Worm (Caenorhabditis elegans) whole organism, L2 larva: ENCODE measurements around the gene srg-42.
"Not testable (repeated sequence)": the region's sequence is repeated elsewhere in the genome, so short reads cannot be mapped to it uniquely, and the experiment has no call there.

Source experiments
- C34F6.9 ChIP-seq: fragments of 150-350 bp; optimal IDR thresholded peaks from 2 replicates; lab custom pipeline; 2014; ENCODE audit warnings: missing biosample characterization, missing genetic modification characterization
- F13H6.1 ChIP-seq: sonication (generic microtip); optimal IDR thresholded peaks from 2 replicates; lab custom pipeline; 2016; ENCODE audit warnings: missing genetic modification characterization, missing compliant biosample characterization
- R02D3.7 ChIP-seq: fragments of 150-350 bp; optimal IDR thresholded peaks from 2 replicates; lab custom pipeline; 2014; ENCODE audit warnings: missing biosample characterization, missing genetic modification characterization
- Y55F3AM.14 ChIP-seq: fragments of 200-800 bp; sonication (Bioruptor generic); optimal IDR thresholded peaks from 2 replicates; lab custom pipeline; 2018; ENCODE audit warnings: mild to moderate bottlenecking, missing genetic modification characterization, missing compliant biosample characterization
- blmp-1 ChIP-seq: sonication (generic microtip); optimal IDR thresholded peaks from 2 replicates; lab custom pipeline; 2017; ENCODE audit warnings: missing genetic modification characterization, mild to moderate bottlenecking, missing compliant biosample characterization, antibody characterized with exemption, moderate library complexity; ENCODE audit not compliant: insufficient read depth
- crh-2 ChIP-seq: sonication (generic microtip); optimal IDR thresholded peaks from 2 replicates; lab custom pipeline; 2017; ENCODE audit warnings: missing biosample characterization, missing genetic modification characterization
- dmd-4 ChIP-seq: sonication (generic microtip); optimal IDR thresholded peaks from 2 replicates; lab custom pipeline; 2017; ENCODE audit warnings: missing biosample characterization, missing genetic modification characterization
- egl-27 ChIP-seq: sonication (generic microtip); optimal IDR thresholded peaks from 3 replicates; lab custom pipeline; 2017; ENCODE audit warnings: missing biosample characterization, missing genetic modification reagents, missing genetic modification characterization
- elt-3 ChIP-seq: sonication (generic microtip); optimal IDR thresholded peaks from 2 replicates; lab custom pipeline; 2017; ENCODE audit warnings: missing biosample characterization, missing genetic modification characterization
- fos-1 ChIP-seq: fragments of 150-350 bp; optimal IDR thresholded peaks from 2 replicates; lab custom pipeline; 2014; ENCODE audit warnings: missing biosample characterization, missing genetic modification characterization
- gmeb-1 ChIP-seq: fragments of 150-350 bp; optimal IDR thresholded peaks from 2 replicates; lab custom pipeline; 2014; ENCODE audit warnings: missing biosample characterization, missing genetic modification characterization
- lin-11 ChIP-seq: fragments of 150-350 bp; sonication (generic microtip); optimal IDR thresholded peaks from 2 replicates; lab custom pipeline; 2014; ENCODE audit warnings: missing biosample characterization, missing genetic modification characterization, inconsistent platforms, mixed read lengths
- lin-13 ChIP-seq: fragments of 150-350 bp; optimal IDR thresholded peaks from 2 replicates; lab custom pipeline; 2014; ENCODE audit warnings: missing biosample characterization, missing genetic modification reagents, missing genetic modification characterization
- lsy-2 ChIP-seq, 2 experiments: fragments of 150-350 bp in 1 of 2; sonication (generic microtip) in 1 of 2; optimal IDR thresholded peaks; 2 replicates each; lab custom pipeline; 2014 to 2017; ENCODE audit warnings: missing biosample characterization in 2 of 2, missing genetic modification characterization in 2 of 2
- mbf-1 ChIP-seq: sonication (generic microtip); optimal IDR thresholded peaks from 2 replicates; lab custom pipeline; 2017; ENCODE audit warnings: missing biosample characterization, missing genetic modification characterization
- mdl-1 ChIP-seq, 2 experiments: fragments of 150-350 bp in 1 of 2; sonication (generic microtip) in 1 of 2; optimal IDR thresholded peaks; 2 replicates each; lab custom pipeline; 2017; ENCODE audit warnings: missing biosample characterization in 2 of 2, missing genetic modification characterization in 2 of 2
- nhr-11 ChIP-seq: fragments of 150-350 bp; optimal IDR thresholded peaks from 2 replicates; lab custom pipeline; 2014; ENCODE audit warnings: missing biosample characterization, missing genetic modification characterization
- nhr-129 ChIP-seq: fragments of 150-350 bp; optimal IDR thresholded peaks from 2 replicates; lab custom pipeline; 2014; ENCODE audit warnings: missing biosample characterization, missing genetic modification characterization
- nhr-21 ChIP-seq: fragments of 150-350 bp; optimal IDR thresholded peaks from 2 replicates; lab custom pipeline; 2014; ENCODE audit warnings: missing biosample characterization, missing genetic modification characterization
- skn-1 ChIP-seq: sonication (generic microtip); optimal IDR thresholded peaks from 2 replicates; lab custom pipeline; 2017; ENCODE audit warnings: missing biosample characterization, missing genetic modification characterization
- sma-3 ChIP-seq: sonication (generic microtip); optimal IDR thresholded peaks from 2 replicates; lab custom pipeline; 2016; ENCODE audit warnings: missing genetic modification reagents, missing genetic modification characterization, missing compliant biosample characterization
- sma-9 ChIP-seq, 2 experiments: fragments of 150-350 bp in 1 of 2; sonication (generic microtip) in 1 of 2; optimal IDR thresholded peaks; 2 replicates each; lab custom pipeline; 2014 to 2016; ENCODE audit warnings: missing genetic modification characterization in 2 of 2, mild to moderate bottlenecking in 1 of 2, missing biosample characterization in 1 of 2, missing compliant biosample characterization in 1 of 2, missing genetic modification reagents in 1 of 2, moderate library complexity in 1 of 2
- snpc-4 ChIP-seq: fragments of 150-350 bp; optimal IDR thresholded peaks from 2 replicates; lab custom pipeline; 2014; ENCODE audit warnings: missing biosample characterization, missing genetic modification characterization
- unc-62 ChIP-seq: fragments of 150-350 bp; optimal IDR thresholded peaks from 2 replicates; lab custom pipeline; 2014; ENCODE audit warnings: missing biosample characterization, missing genetic modification reagents, missing genetic modification characterization
- ztf-1 ChIP-seq: fragments of 200-800 bp; sonication (Bioruptor generic); conservative IDR thresholded peaks from 2 replicates; pipeline ENCODE4 v1.3.6; 2022; ENCODE audit warnings: missing genetic modification characterization, missing compliant biosample characterization
- ztf-4 ChIP-seq: fragments of 150-350 bp; optimal IDR thresholded peaks from 2 replicates; lab custom pipeline; 2014; ENCODE audit warnings: missing biosample characterization, missing genetic modification characterization

Gene srg-42

ce11 chrV:11177577-11177976 lies 19.7 kb upstream of the srg-42 start, which contains the start of gene gpa-1:
TSS of gene gpa-1 (minus strand) at chrV:11177677.
- TF ChIP-seq C34F6.9 (tag; lab: Kevin White, UChicago) (no peak), R02D3.7 (tag; lab: Kevin White, UChicago) (no peak), dmd-4 (tag; lab: Kevin White, UChicago) (no peak), lsy-2 (tag; optimal IDR thresholded peaks at IDR 0.05; lab: Kevin White, UChicago) (no peak), nhr-11 (tag; lab: Kevin White, UChicago) (no peak), Y55F3AM.14 (GFP tag; lab: Kevin White, UChicago) (no peak), mbf-1 (no peak), blmp-1 (tag; lab: Kevin White, UChicago) (no peak), crh-2 (tag; lab: Kevin White, UChicago) (no peak), sma-3 (GFP tag; lab: Kevin White, UChicago) (no peak)

ce11 chrV:11176693-11177304 lies 19.0 kb upstream of the srg-42 start:
- TF ChIP-seq fos-1 (tag; lab: Kevin White, UChicago), result peak; percentile 45
- peak; percentile 59 for TF ChIP-seq nhr-21 (tag; lab: Kevin White, UChicago)
- peak; percentile 33 for TF ChIP-seq gmeb-1 (tag; lab: Kevin White, UChicago)
- TF ChIP-seq lin-13, result peak; percentile 21
- peak; percentile 29 for TF ChIP-seq nhr-129 (tag; lab: Kevin White, UChicago)
- TF ChIP-seq mdl-1 (tag; optimal IDR thresholded peaks at IDR 0.05; lab: Kevin White, UChicago), result peak in 1 of 2 experiments; percentile 23
- TF ChIP-seq sma-9 (GFP tag; optimal IDR thresholded peaks at IDR 0.05; lab: Kevin White, UChicago), result peak; percentile 87
- TF ChIP-seq sma-9 (tag; optimal IDR thresholded peaks at IDR 0.05; lab: Kevin White, UChicago), result not testable (repeated sequence)
- TF ChIP-seq F13H6.1 (tag; lab: Kevin White, UChicago), result peak; percentile 65
- TF ChIP-seq crh-2 (tag; lab: Kevin White, UChicago), result peak; percentile 24
- TF ChIP-seq sma-3 (GFP tag; lab: Kevin White, UChicago), result peak; percentile 69
- peak; percentile 96 for TF ChIP-seq snpc-4 (tag; lab: Kevin White, UChicago)

- TF ChIP-seq snpc-4 (tag; lab: Kevin White, UChicago) (peak; percentile 94), sma-3 (GFP tag; lab: Kevin White, UChicago) (peak; percentile 56), sma-9 (GFP tag; optimal IDR thresholded peaks at IDR 0.05; lab: Kevin White, UChicago) (peak; percentile 82), crh-2 (tag; lab: Kevin White, UChicago) (peak; percentile 18), fos-1 (tag; lab: Kevin White, UChicago) (peak; percentile 5)
- not testable (repeated sequence) for TF ChIP-seq sma-9 (tag; optimal IDR thresholded peaks at IDR 0.05; lab: Kevin White, UChicago)
Measured at ce11 chrV:11175336-11175938, 17.6 kb upstream of the srg-42 start.

ce11 chrV:11174663-11175062 lies 16.8 kb upstream of the srg-42 start:
- peak; percentile 8 for TF ChIP-seq crh-2 (tag; lab: Kevin White, UChicago)
- TF ChIP-seq elt-3 (tag; lab: Kevin White, UChicago), result no peak
- no peak for TF ChIP-seq ztf-4 (tag; lab: Kevin White, UChicago)
- peak; percentile 26 for TF ChIP-seq nhr-129 (tag; lab: Kevin White, UChicago)
- peak in 1 of 2 experiments; percentile 25 for TF ChIP-seq lsy-2 (tag; optimal IDR thresholded peaks at IDR 0.05; lab: Kevin White, UChicago)
- TF ChIP-seq Y55F3AM.14 (GFP tag; lab: Kevin White, UChicago), result peak; percentile 47
- peak; percentile 52 for TF ChIP-seq sma-9 (GFP tag; optimal IDR thresholded peaks at IDR 0.05; lab: Kevin White, UChicago)
- no peak for TF ChIP-seq sma-9 (tag; optimal IDR thresholded peaks at IDR 0.05; lab: Kevin White, UChicago)
- no peak for TF ChIP-seq skn-1 (tag; lab: Kevin White, UChicago)
- TF ChIP-seq ztf-1 (GFP tag; lab: Robert Waterston, UW), result no peak
- TF ChIP-seq snpc-4 (tag; lab: Kevin White, UChicago), result peak; percentile 95

- TF ChIP-seq lsy-2 (tag; optimal IDR thresholded peaks at IDR 0.05; lab: Kevin White, UChicago) (no peak), snpc-4 (tag; lab: Kevin White, UChicago) (no peak), sma-9 (GFP tag; optimal IDR thresholded peaks at IDR 0.05; lab: Kevin White, UChicago) (peak; percentile 36), sma-9 (tag; optimal IDR thresholded peaks at IDR 0.05; lab: Kevin White, UChicago) (no peak), unc-62 (GFP tag; lab: Kevin White, UChicago) (no peak), blmp-1 (tag; lab: Kevin White, UChicago) (no peak), mbf-1 (no peak), F13H6.1 (tag; lab: Kevin White, UChicago) (peak; percentile 2), nhr-21 (tag; lab: Kevin White, UChicago) (no peak), lin-11 (tag; lab: Kevin White, UChicago) (no peak), egl-27 (no peak)
Measured at ce11 chrV:11172667-11173066, 14.8 kb upstream of the srg-42 start.
